Worm (Caenorhabditis elegans) whole organism, L3 larva: ENCODE data around the gene srz-102.

Source experiments
- R02D3.7 ChIP-seq: fragments of 150-350 bp; optimal IDR thresholded peaks from 2 replicates; lab custom pipeline; 2014; ENCODE audit warnings: missing biosample characterization, missing genetic modification characterization
- ama-1 ChIP-seq: fragments of 150-350 bp; optimal IDR thresholded peaks from 2 replicates; lab custom pipeline; 2018
- daf-12 ChIP-seq: fragments of 150-350 bp; optimal IDR thresholded peaks from 2 replicates; lab custom pipeline; 2014; ENCODE audit warnings: missing biosample characterization, missing genetic modification reagents, missing genetic modification characterization
- elt-2 ChIP-seq: sonication (generic microtip); optimal IDR thresholded peaks from 2 replicates; lab custom pipeline; 2016; ENCODE audit warnings: missing genetic modification reagents, mild to moderate bottlenecking, missing genetic modification characterization, missing compliant biosample characterization
- nhr-28 ChIP-seq: fragments of 150-350 bp; optimal IDR thresholded peaks from 2 replicates; lab custom pipeline; 2014; ENCODE audit warnings: missing biosample characterization, missing genetic modification characterization
- nhr-77 ChIP-seq: fragments of 150-350 bp; optimal IDR thresholded peaks from 2 replicates; lab custom pipeline; 2014; ENCODE audit warnings: missing biosample characterization, missing genetic modification characterization
- pha-4 ChIP-seq: fragments of 150-350 bp; optimal IDR thresholded peaks from 2 replicates; lab custom pipeline; 2014; ENCODE audit warnings: missing biosample characterization, missing genetic modification reagents, missing genetic modification characterization
- pqm-1 ChIP-seq: fragments of 150-350 bp; optimal IDR thresholded peaks from 2 replicates; lab custom pipeline; 2017; ENCODE audit warnings: missing biosample characterization, missing genetic modification characterization, inconsistent platforms
- sea-2 ChIP-seq: fragments of 150-350 bp; sonication (generic microtip); optimal IDR thresholded peaks from 4 replicates; lab custom pipeline; 2014; ENCODE audit warnings: missing biosample characterization, missing genetic modification reagents, missing genetic modification characterization
- snpc-4 ChIP-seq: fragments of 150-350 bp; optimal IDR thresholded peaks from 2 replicates; lab custom pipeline; 2014; ENCODE audit warnings: missing biosample characterization, missing genetic modification characterization
- ztf-11 ChIP-seq: fragments of 150-350 bp; optimal IDR thresholded peaks from 2 replicates; lab custom pipeline; 2014; ENCODE audit warnings: missing biosample characterization, missing genetic modification characterization
- ztf-4 ChIP-seq: fragments of 150-350 bp; optimal IDR thresholded peaks from 2 replicates; lab custom pipeline; 2014; ENCODE audit warnings: missing biosample characterization, missing genetic modification characterization

DNA sequence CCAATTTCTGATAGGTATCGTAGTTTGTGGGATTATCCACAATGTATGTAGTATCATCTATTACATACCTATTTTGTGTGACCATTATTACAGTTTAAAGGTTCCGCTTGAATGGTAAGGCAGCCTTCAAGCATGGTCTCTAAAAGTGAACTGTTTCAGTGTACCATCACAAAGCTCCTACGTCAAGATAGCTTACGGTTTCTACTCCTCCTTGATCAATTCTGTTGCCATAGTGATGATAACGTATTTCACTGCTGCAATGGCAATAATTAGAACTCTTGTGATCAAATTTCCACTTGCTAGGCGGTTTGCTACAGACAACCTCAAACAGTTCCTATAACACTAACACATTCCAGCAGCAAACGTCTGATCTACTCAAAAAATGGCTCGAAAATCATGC lies 4.0 kb upstream of the srz-102 start:
- TF ChIP-seq daf-12 (tag; lab: Kevin White, UChicago) = no peak
- no peak for TF ChIP-seq ama-1 (lab: Kevin White, UChicago)
- no peak for TF ChIP-seq ztf-4 (tag; lab: Kevin White, UChicago)
- no peak for TF ChIP-seq sea-2 (GFP tag; lab: Kevin White, UChicago)
- no peak for TF ChIP-seq R02D3.7 (tag; lab: Kevin White, UChicago)
- no peak for TF ChIP-seq nhr-28 (tag; lab: Kevin White, UChicago)
- TF ChIP-seq nhr-77 (tag; lab: Kevin White, UChicago) = no peak
- no peak for TF ChIP-seq pha-4
- no peak for TF ChIP-seq pqm-1 (tag; lab: Kevin White, UChicago)
- TF ChIP-seq ztf-11 (tag; lab: Kevin White, UChicago) = no peak
- no peak for TF ChIP-seq snpc-4 (tag; lab: Kevin White, UChicago)
- TF ChIP-seq elt-2 (tag; lab: Kevin White, UChicago) = no peak
